Fruit fly (Drosophila melanogaster) whole organism, embryonic: ENCODE results near the gene CG31827.
"Not testable (repeated sequence)": the region's sequence is repeated elsewhere in the genome, so short reads cannot be mapped to it uniquely, and the experiment has no call there.

Experiments
- Antp ChIP-seq: fragments of 200-800 bp; sonication (Bioruptor generic); optimal IDR thresholded peaks from 3 replicates; lab custom pipeline; 2016; ENCODE audit warnings: missing biosample characterization, missing genetic modification characterization
- CG10321 ChIP-seq: fragments of 200-800 bp; sonication (Bioruptor generic); IDR thresholded peaks from 2 replicates; pipeline ENCODE4 v1.3.6; 2022; ENCODE audit warnings: missing biosample characterization, missing genetic modification characterization
- CG13894 ChIP-seq: fragments of 200-800 bp; sonication (Bioruptor generic); optimal IDR thresholded peaks from 3 replicates; lab custom pipeline; 2018; ENCODE audit warnings: missing biosample characterization, mild to moderate bottlenecking, missing genetic modification characterization, moderate library complexity
- CG14860 ChIP-seq: fragments of 200-800 bp; sonication (Bioruptor generic); IDR thresholded peaks from 3 replicates; pipeline ENCODE4 v1.3.6; 2022; ENCODE audit warnings: missing biosample characterization, missing genetic modification characterization; ENCODE audit not compliant: partially characterized antibody
- CG15479 ChIP-seq: fragments of 200-800 bp; sonication (Bioruptor generic); optimal IDR thresholded peaks from 3 replicates; lab custom pipeline; 2019; ENCODE audit warnings: missing biosample characterization, mild to moderate bottlenecking, missing genetic modification characterization, moderate library complexity
- CG17829 ChIP-seq: fragments of 200-800 bp; optimal IDR thresholded peaks from 2 replicates; lab custom pipeline; 2019; ENCODE audit warnings: missing biosample characterization, mild to moderate bottlenecking, missing genetic modification characterization, moderate library complexity
- CG1832 ChIP-seq: fragments of 200-800 bp; sonication (Bioruptor generic); optimal IDR thresholded peaks from 2 replicates; lab custom pipeline; 2017; ENCODE audit warnings: missing biosample characterization, mild to moderate bottlenecking, missing genetic modification characterization, inconsistent platforms
- CG2129 ChIP-seq: fragments of 200-800 bp; sonication (Bioruptor generic); IDR thresholded peaks from 2 replicates; pipeline ENCODE4 v1.3.6; 2022; ENCODE audit warnings: missing biosample characterization, missing genetic modification characterization; ENCODE audit not compliant: partially characterized antibody
- CG30403 ChIP-seq: fragments of 200-800 bp; sonication (Bioruptor generic); optimal IDR thresholded peaks from 3 replicates; lab custom pipeline; 2016; ENCODE audit warnings: missing biosample characterization, missing genetic modification characterization
- CG3995 ChIP-seq: fragments of 200-800 bp; sonication (Bioruptor generic); optimal IDR thresholded peaks from 3 replicates; lab custom pipeline; 2016; ENCODE audit warnings: missing biosample characterization, missing genetic modification characterization
- CG4360 ChIP-seq: fragments of 200-800 bp; sonication (Bioruptor generic); IDR thresholded peaks from 2 replicates; pipeline ENCODE4 v1.3.6; 2022; ENCODE audit warnings: missing biosample characterization, missing genetic modification characterization
- CG7271 ChIP-seq: fragments of 200-800 bp; sonication (Bioruptor generic); optimal IDR thresholded peaks from 2 replicates; lab custom pipeline; 2018; ENCODE audit warnings: missing biosample characterization, mild to moderate bottlenecking, missing genetic modification characterization, moderate library complexity
- CG8924 ChIP-seq: fragments of 200-800 bp; optimal IDR thresholded peaks from 3 replicates; lab custom pipeline; 2019; ENCODE audit warnings: missing biosample characterization, mild to moderate bottlenecking, missing genetic modification characterization, moderate library complexity
- D ChIP-seq, 2 experiments: fragments of 200-800 bp in 1 of 2; fragments of >200 bp in 1 of 2; sonication (Bioruptor generic) in 1 of 2; optimal IDR thresholded peaks; 2 replicates in 1 of 2; 3 replicates in 1 of 2; lab custom pipeline; 2017; ENCODE audit warnings: mild to moderate bottlenecking in 1 of 2, missing biosample characterization in 1 of 2, missing genetic modification characterization in 1 of 2, missing genetic modification reagents in 1 of 2
- Dad ChIP-seq: fragments of 200-800 bp; sonication (Bioruptor generic); optimal IDR thresholded peaks from 3 replicates; lab custom pipeline; 2016; ENCODE audit warnings: missing biosample characterization, missing genetic modification characterization
- Deaf1 ChIP-seq: fragments of 200-800 bp; optimal IDR thresholded peaks from 3 replicates; lab custom pipeline; 2019; ENCODE audit warnings: missing biosample characterization, mild to moderate bottlenecking, missing genetic modification characterization, moderate library complexity
- H2.0 ChIP-seq: fragments of 200-800 bp; sonication (Bioruptor generic); IDR thresholded peaks from 2 replicates; pipeline ENCODE4 v1.3.6; 2022; ENCODE audit warnings: missing biosample characterization, missing genetic modification characterization
- Hand ChIP-seq: fragments of 200-800 bp; sonication (Bioruptor generic); optimal IDR thresholded peaks from 2 replicates; lab custom pipeline; 2017; ENCODE audit warnings: mild to moderate bottlenecking, missing biosample characterization, missing genetic modification reagents, missing genetic modification characterization
- Hr78 ChIP-seq, 2 experiments: fragments of 200-800 bp in 1 of 2; fragments of >200 bp in 1 of 2; sonication (Bioruptor generic) in 1 of 2; optimal IDR thresholded peaks; 2 replicates each; lab custom pipeline; 2017 to 2019; ENCODE audit warnings: missing biosample characterization in 2 of 2, missing genetic modification characterization in 2 of 2, mild to moderate bottlenecking in 1 of 2, moderate library complexity in 1 of 2
- Kr ChIP-seq: fragments of 200-800 bp; sonication (Bioruptor generic); optimal IDR thresholded peaks from 2 replicates; lab custom pipeline; 2017; ENCODE audit warnings: missing biosample characterization, mild to moderate bottlenecking, missing genetic modification characterization
- Nf-YC ChIP-seq: fragments of 200-800 bp; optimal IDR thresholded peaks from 3 replicates; lab custom pipeline; 2019; ENCODE audit warnings: missing biosample characterization, mild to moderate bottlenecking, missing genetic modification characterization, moderate library complexity
- cato ChIP-seq: fragments of 200-800 bp; sonication (Bioruptor generic); optimal IDR thresholded peaks from 2 replicates; lab custom pipeline; 2016; ENCODE audit warnings: missing biosample characterization, missing genetic modification characterization, borderline replicate concordance
- chinmo ChIP-seq: fragments of 200-800 bp; sonication (Bioruptor generic); IDR thresholded peaks from 4 replicates; pipeline ENCODE4 v1.3.6; 2022; ENCODE audit warnings: missing biosample characterization, missing genetic modification characterization; ENCODE audit not compliant: partially characterized antibody
- disco-r ChIP-seq: fragments of 200-800 bp; sonication (Bioruptor generic); optimal IDR thresholded peaks from 2 replicates; lab custom pipeline; 2016; ENCODE audit warnings: missing biosample characterization, missing genetic modification characterization
- eyg ChIP-seq: fragments of 200-800 bp; sonication (Bioruptor generic); optimal IDR thresholded peaks from 3 replicates; lab custom pipeline; 2016; ENCODE audit warnings: missing biosample characterization, missing genetic modification characterization
- fd102C ChIP-seq: fragments of 200-800 bp; sonication (Bioruptor generic); optimal IDR thresholded peaks from 2 replicates; lab custom pipeline; 2018; ENCODE audit warnings: missing biosample characterization, mild to moderate bottlenecking, missing genetic modification characterization, moderate library complexity
- gce ChIP-seq: fragments of 200-800 bp; sonication (Bioruptor generic); IDR thresholded peaks from 3 replicates; pipeline ENCODE4 v1.3.6; 2022; ENCODE audit warnings: missing biosample characterization, missing genetic modification characterization
- gcm ChIP-seq: fragments of 200-800 bp; sonication (Bioruptor generic); optimal IDR thresholded peaks from 2 replicates; lab custom pipeline; 2019; ENCODE audit warnings: missing biosample characterization, mild to moderate bottlenecking, missing genetic modification characterization, moderate library complexity
- h ChIP-seq: fragments of >200 bp; optimal IDR thresholded peaks from 2 replicates; lab custom pipeline; 2017
- hbn ChIP-seq: fragments of 200-800 bp; sonication (Bioruptor generic); IDR thresholded peaks from 2 replicates; pipeline ENCODE4 v1.3.6; 2022; ENCODE audit warnings: missing biosample characterization, missing genetic modification characterization; ENCODE audit not compliant: partially characterized antibody
- insv ChIP-seq, 2 experiments: fragments of 200-800 bp; sonication (Bioruptor generic); optimal IDR thresholded peaks; 3 replicates each; lab custom pipeline; 2016 to 2018; ENCODE audit warnings: missing biosample characterization in 2 of 2, missing genetic modification characterization in 2 of 2
- kni ChIP-seq: fragments of 200-800 bp; sonication (Bioruptor generic); optimal IDR thresholded peaks from 3 replicates; lab custom pipeline; 2017; ENCODE audit warnings: mild to moderate bottlenecking, missing biosample characterization, missing genetic modification reagents, missing genetic modification characterization
- org-1 ChIP-seq: fragments of 200-800 bp; sonication (Bioruptor generic); optimal IDR thresholded peaks from 2 replicates; lab custom pipeline; 2017; ENCODE audit warnings: missing biosample characterization, missing genetic modification characterization
- peb ChIP-seq: fragments of 200-800 bp; sonication (Bioruptor generic); IDR thresholded peaks from 2 replicates; pipeline ENCODE4 v1.3.6; 2022; ENCODE audit warnings: missing biosample characterization, missing genetic modification characterization
- pfk ChIP-seq: fragments of 200-800 bp; sonication (Bioruptor generic); optimal IDR thresholded peaks from 2 replicates; lab custom pipeline; 2018; ENCODE audit warnings: missing biosample characterization, mild to moderate bottlenecking, missing genetic modification characterization, moderate library complexity
- pnt ChIP-seq: fragments of 200-800 bp; sonication (Bioruptor generic); optimal IDR thresholded peaks from 3 replicates; lab custom pipeline; 2016; ENCODE audit warnings: missing biosample characterization, missing genetic modification characterization
- pros ChIP-seq: fragments of 200-800 bp; sonication (Bioruptor generic); optimal IDR thresholded peaks from 3 replicates; lab custom pipeline; 2019; ENCODE audit warnings: missing biosample characterization, mild to moderate bottlenecking, missing genetic modification characterization, moderate library complexity
- scrt ChIP-seq: fragments of 200-800 bp; sonication (Bioruptor generic); optimal IDR thresholded peaks from 2 replicates; lab custom pipeline; 2018; ENCODE audit warnings: missing biosample characterization, mild to moderate bottlenecking, missing genetic modification characterization, moderate library complexity
- sisA ChIP-seq: fragments of 200-800 bp; sonication (Bioruptor generic); IDR thresholded peaks from 2 replicates; pipeline ENCODE4 v1.3.6; 2022; ENCODE audit warnings: missing biosample characterization, missing genetic modification characterization
- sr ChIP-seq: fragments of 200-800 bp; sonication (Bioruptor generic); IDR thresholded peaks from 3 replicates; pipeline ENCODE4 v1.3.6; 2022; ENCODE audit warnings: missing biosample characterization, missing genetic modification characterization
- twi ChIP-seq: fragments of 200-800 bp; optimal IDR thresholded peaks from 2 replicates; lab custom pipeline; 2019; ENCODE audit warnings: missing biosample characterization, mild to moderate bottlenecking, missing genetic modification characterization, moderate library complexity
- unpg ChIP-seq: fragments of 200-800 bp; sonication (Bioruptor generic); optimal IDR thresholded peaks from 3 replicates; lab custom pipeline; 2018; ENCODE audit warnings: missing biosample characterization, mild to moderate bottlenecking, missing genetic modification characterization, moderate library complexity

Gene CG31827

dm6 chr2L:15718172-15718571 is 13.2 kb downstream of the CG31827 start, which contains the start of gene stol:
Gene stol, minus strand, starts transcription at chr2L:15718272.
- TF ChIP-seq gcm (GFP tag; lab: Kevin White, UChicago); pnt (GFP tag; lab: Kevin White, UChicago); CG13894 (tag; lab: Kevin White, UChicago): not testable (repeated sequence)

DNA sequence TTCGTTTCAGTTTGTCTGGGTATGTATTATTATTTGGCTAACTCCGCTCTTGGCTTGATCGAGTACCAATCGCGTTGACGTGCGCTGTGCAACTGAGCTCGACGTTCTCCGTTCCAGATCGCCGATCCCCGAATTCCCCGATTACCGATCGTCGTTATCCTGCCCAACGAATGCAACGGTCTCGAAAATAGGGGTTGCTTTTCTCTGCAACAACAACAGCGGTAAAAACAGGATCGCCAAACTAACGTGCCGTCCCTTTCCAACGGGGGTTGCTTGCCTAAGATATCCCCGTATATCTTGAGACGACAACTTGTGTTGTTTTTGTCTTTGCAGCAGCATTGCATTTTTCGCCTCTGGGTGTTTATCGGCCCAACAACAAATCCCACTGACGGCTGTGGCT is 26.7 kb downstream of the CG31827 start:
- TF ChIP-seq CG15479 (GFP tag; lab: Kevin White, UChicago): peak; percentile 98
- TF ChIP-seq chinmo (GFP tag; lab: Robert Waterston, UW): no peak
- no peak for TF ChIP-seq h
- peak; percentile 30 for TF ChIP-seq kni (GFP tag; lab: Kevin White, UChicago)
- peak; percentile 47 for TF ChIP-seq D (optimal IDR thresholded peaks at IDR 0.05; lab: Kevin White, UChicago)
- TF ChIP-seq D (GFP tag; optimal IDR thresholded peaks at IDR 0.05; lab: Kevin White, UChicago): no peak
- no peak for TF ChIP-seq Hr78 (GFP tag; optimal IDR thresholded peaks at IDR 0.05; lab: Kevin White, UChicago)
- TF ChIP-seq CG2129: no peak
- TF ChIP-seq org-1: no peak
- peak; percentile 41 for TF ChIP-seq CG1832 (GFP tag; lab: Kevin White, UChicago)
- peak in 1 of 2 experiments; percentile 64 for TF ChIP-seq insv (GFP tag; optimal IDR thresholded peaks at IDR 0.05; lab: Kevin White, UChicago)
- no peak for TF ChIP-seq eyg
- TF ChIP-seq Kr (GFP tag; lab: Kevin White, UChicago): peak; percentile 43
- TF ChIP-seq CG17829 (tag; lab: Kevin White, UChicago): peak; percentile 1
- no peak for TF ChIP-seq Nf-YC (tag; lab: Kevin White, UChicago)
- no peak for TF ChIP-seq disco-r
- TF ChIP-seq fd102C (GFP tag; lab: Kevin White, UChicago): peak; percentile 53
- TF ChIP-seq Dad: no peak
- TF ChIP-seq Deaf1 (tag; lab: Kevin White, UChicago): peak; percentile 67
- peak; percentile 13 for TF ChIP-seq pfk (GFP tag; lab: Kevin White, UChicago)
- TF ChIP-seq CG10321 (GFP tag; lab: Robert Waterston, UW): peak; percentile 62; the same call in 1 of the 2 replicates
- TF ChIP-seq H2.0 (GFP tag; lab: Robert Waterston, UW): no peak
- TF ChIP-seq gce: no peak
- TF ChIP-seq CG3995 (GFP tag; lab: Kevin White, UChicago): no peak
- no peak for TF ChIP-seq Antp (GFP tag; lab: Kevin White, UChicago)
- no peak for TF ChIP-seq peb (GFP tag; lab: Robert Waterston, UW)
- TF ChIP-seq CG4360 (GFP tag; lab: Robert Waterston, UW): peak; percentile 99
- TF ChIP-seq Hand (GFP tag; lab: Kevin White, UChicago): no peak
- TF ChIP-seq unpg (GFP tag; lab: Kevin White, UChicago): no peak
- TF ChIP-seq CG7271 (tag; lab: Kevin White, UChicago): peak; percentile 10
- TF ChIP-seq pros: peak; percentile 99
- TF ChIP-seq sisA (GFP tag; lab: Robert Waterston, UW): no peak
- no peak for TF ChIP-seq CG14860 (GFP tag; lab: Robert Waterston, UW)
- no peak for TF ChIP-seq twi (tag; lab: Kevin White, UChicago)
- no peak for TF ChIP-seq cato
- TF ChIP-seq CG30403: no peak
- TF ChIP-seq hbn (GFP tag; lab: Robert Waterston, UW): no peak
- TF ChIP-seq CG8924 (tag; lab: Kevin White, UChicago): peak; percentile 41
- TF ChIP-seq scrt (GFP tag; lab: Kevin White, UChicago): no peak
- TF ChIP-seq sr (GFP tag; lab: Robert Waterston, UW): no peak
- TF ChIP-seq, all 482 proteins: peak for 15
